Fruit fly (Drosophila melanogaster) whole organism, embryonic: ENCODE measurements around the gene CG14006.
A peak's percentile ranks its signal among the peaks of the same experiment; 100 is the strongest.

Experiments used
- Atf-2 ChIP-seq: fragments of 200-800 bp; sonication (Bioruptor generic); optimal IDR thresholded peaks from 2 replicates; lab custom pipeline; 2016; ENCODE audit warnings: missing biosample characterization, missing genetic modification characterization
- Atf6 ChIP-seq: fragments of 200-800 bp; sonication (Bioruptor generic); IDR thresholded peaks from 2 replicates; pipeline ENCODE4 v1.3.6; 2022; ENCODE audit warnings: missing biosample characterization, missing genetic modification characterization
- BEAF-32 ChIP-seq: fragments of 200-800 bp; sonication (Bioruptor generic); optimal IDR thresholded peaks from 3 replicates; lab custom pipeline; 2017; ENCODE audit warnings: missing biosample characterization, missing genetic modification characterization, mild to moderate bottlenecking, moderate library complexity, missing genetic modification reagents
- C15 ChIP-seq: fragments of 200-800 bp; sonication (Bioruptor generic); IDR thresholded peaks from 3 replicates; pipeline ENCODE4 v1.3.6; 2022; ENCODE audit warnings: missing biosample characterization, missing genetic modification characterization
- CG1024 ChIP-seq: fragments of 200-800 bp; sonication (Bioruptor generic); IDR thresholded peaks from 2 replicates; pipeline ENCODE4 v1.3.6; 2022; ENCODE audit warnings: missing biosample characterization, missing genetic modification characterization
- CG10654 ChIP-seq: fragments of 200-800 bp; sonication (Bioruptor generic); optimal IDR thresholded peaks from 2 replicates; lab custom pipeline; 2016; ENCODE audit warnings: missing biosample characterization, missing genetic modification characterization
- CG11398 ChIP-seq: fragments of 200-800 bp; sonication (Bioruptor generic); optimal IDR thresholded peaks from 2 replicates; lab custom pipeline; 2016; ENCODE audit warnings: missing biosample characterization, missing genetic modification characterization
- CG1233 ChIP-seq: fragments of 200-800 bp; sonication (Bioruptor generic); optimal IDR thresholded peaks from 4 replicates; lab custom pipeline; 2018; ENCODE audit warnings: missing biosample characterization, mild to moderate bottlenecking, missing genetic modification characterization
- CG13296 ChIP-seq: fragments of 200-800 bp; sonication (Bioruptor generic); optimal IDR thresholded peaks from 3 replicates; lab custom pipeline; 2018; ENCODE audit warnings: missing biosample characterization, mild to moderate bottlenecking, missing genetic modification characterization
- CG15479 ChIP-seq: fragments of 200-800 bp; sonication (Bioruptor generic); optimal IDR thresholded peaks from 3 replicates; lab custom pipeline; 2019; ENCODE audit warnings: missing biosample characterization, mild to moderate bottlenecking, missing genetic modification characterization, moderate library complexity
- CG15514 ChIP-seq: fragments of 200-800 bp; sonication (Bioruptor generic); optimal IDR thresholded peaks from 3 replicates; lab custom pipeline; 2017; ENCODE audit warnings: missing biosample characterization, missing genetic modification characterization, mild to moderate bottlenecking, moderate library complexity, missing genetic modification reagents
- CG16815 ChIP-seq: fragments of 200-800 bp; sonication (Bioruptor generic); optimal IDR thresholded peaks from 3 replicates; lab custom pipeline; 2017; ENCODE audit warnings: missing biosample characterization, mild to moderate bottlenecking, missing genetic modification characterization
- CG17802 ChIP-seq: fragments of 200-800 bp; sonication (Bioruptor generic); optimal IDR thresholded peaks from 2 replicates; lab custom pipeline; 2018; ENCODE audit warnings: missing biosample characterization, mild to moderate bottlenecking, missing genetic modification characterization, moderate library complexity
- CG4328 ChIP-seq: fragments of 200-800 bp; sonication (Bioruptor generic); optimal IDR thresholded peaks from 3 replicates; lab custom pipeline; 2017; ENCODE audit warnings: missing biosample characterization, missing genetic modification reagents, missing genetic modification characterization
- CG4854 ChIP-seq: fragments of 200-800 bp; sonication (Bioruptor generic); optimal IDR thresholded peaks from 2 replicates; lab custom pipeline; 2016; ENCODE audit warnings: missing biosample characterization, missing genetic modification characterization, inconsistent platforms
- CG6272 ChIP-seq: fragments of 200-800 bp; sonication (Bioruptor generic); IDR thresholded peaks from 2 replicates; pipeline ENCODE4 v1.3.6; 2022; ENCODE audit warnings: missing biosample characterization, missing genetic modification characterization
- CG6791 ChIP-seq: fragments of 200-800 bp; sonication (Bioruptor generic); IDR thresholded peaks from 3 replicates; pipeline ENCODE4 v1.3.6; 2022; ENCODE audit warnings: missing biosample characterization, missing genetic modification characterization; ENCODE audit not compliant: partially characterized antibody
- CG7556 ChIP-seq: fragments of 200-800 bp; sonication (Bioruptor generic); optimal IDR thresholded peaks from 2 replicates; lab custom pipeline; 2017; ENCODE audit warnings: missing biosample characterization, mild to moderate bottlenecking, missing genetic modification characterization
- CG9215 ChIP-seq: fragments of 200-800 bp; sonication (Bioruptor generic); IDR thresholded peaks from 2 replicates; pipeline ENCODE4 v1.3.6; 2022; ENCODE audit warnings: missing biosample characterization, missing genetic modification characterization
- CG9609 ChIP-seq: fragments of 200-800 bp; sonication (Bioruptor generic); optimal IDR thresholded peaks from 3 replicates; lab custom pipeline; 2016; ENCODE audit warnings: missing biosample characterization, missing genetic modification characterization
- CHES-1-like ChIP-seq: fragments of 200-800 bp; sonication (Bioruptor generic); optimal IDR thresholded peaks from 2 replicates; lab custom pipeline; 2016; ENCODE audit warnings: missing biosample characterization, missing genetic modification characterization
- Dek ChIP-seq: fragments of 200-800 bp; sonication (Bioruptor generic); optimal IDR thresholded peaks from 3 replicates; lab custom pipeline; 2019; ENCODE audit warnings: missing biosample characterization, mild to moderate bottlenecking, missing genetic modification characterization, moderate library complexity
- Doc3 ChIP-seq: fragments of 200-800 bp; sonication (Bioruptor generic); IDR thresholded peaks from 3 replicates; pipeline ENCODE4 v1.3.6; 2022; ENCODE audit warnings: missing biosample characterization, missing genetic modification characterization; ENCODE audit not compliant: partially characterized antibody
- Dref ChIP-seq: fragments of 200-800 bp; sonication (Bioruptor generic); IDR thresholded peaks from 2 replicates; pipeline ENCODE4 v1.3.6; 2022; ENCODE audit warnings: missing biosample characterization, missing genetic modification characterization
- HLH54F ChIP-seq: fragments of 200-800 bp; sonication (Bioruptor generic); optimal IDR thresholded peaks from 3 replicates; lab custom pipeline; 2016; ENCODE audit warnings: missing biosample characterization, missing genetic modification characterization
- HmgZ ChIP-seq: fragments of 200-800 bp; sonication (Bioruptor generic); optimal IDR thresholded peaks from 2 replicates; lab custom pipeline; 2018; ENCODE audit warnings: missing biosample characterization, mild to moderate bottlenecking, missing genetic modification characterization
- Hr78 ChIP-seq, 2 experiments: fragments of 200-800 bp in 1 of 2; fragments of >200 bp in 1 of 2; sonication (Bioruptor generic) in 1 of 2; optimal IDR thresholded peaks; 2 replicates each; lab custom pipeline; 2017 to 2019; ENCODE audit warnings: missing biosample characterization in 2 of 2, missing genetic modification characterization in 2 of 2, mild to moderate bottlenecking in 1 of 2, moderate library complexity in 1 of 2
- Hsf ChIP-seq: fragments of 200-800 bp; sonication (Bioruptor generic); optimal IDR thresholded peaks from 3 replicates; lab custom pipeline; 2016; ENCODE audit warnings: missing biosample characterization, missing genetic modification characterization
- MBD-R2 ChIP-seq: fragments of 200-800 bp; sonication (Bioruptor generic); IDR thresholded peaks from 2 replicates; pipeline ENCODE4 v1.3.6; 2022; ENCODE audit warnings: missing biosample characterization, missing genetic modification characterization
- Med ChIP-seq: fragments of 200-800 bp; sonication (Bioruptor generic); peaks from one replicate; lab custom pipeline; 2016; ENCODE audit warnings: missing biosample characterization, missing genetic modification characterization, mild to moderate bottlenecking, inconsistent platforms, moderate library complexity
- NfI ChIP-seq: fragments of 200-800 bp; sonication (Bioruptor generic); optimal IDR thresholded peaks from 3 replicates; lab custom pipeline; 2018; ENCODE audit warnings: missing biosample characterization, mild to moderate bottlenecking, missing genetic modification characterization, moderate library complexity
- Ptx1 ChIP-seq: fragments of 200-800 bp; sonication (Bioruptor generic); IDR thresholded peaks from 2 replicates; pipeline ENCODE4 v1.3.6; 2022; ENCODE audit warnings: missing biosample characterization, missing genetic modification characterization
- Six4 ChIP-seq: fragments of 200-800 bp; sonication (Bioruptor generic); optimal IDR thresholded peaks from 2 replicates; lab custom pipeline; 2016; ENCODE audit warnings: missing biosample characterization, missing genetic modification characterization
- ara ChIP-seq: fragments of 200-800 bp; sonication (Bioruptor generic); IDR thresholded peaks from 2 replicates; pipeline ENCODE4 v1.3.6; 2022; ENCODE audit warnings: missing biosample characterization, missing genetic modification characterization
- bbx ChIP-seq: fragments of 200-800 bp; sonication (Bioruptor generic); IDR thresholded peaks from 2 replicates; pipeline ENCODE4 v1.3.6; 2022; ENCODE audit warnings: missing biosample characterization, missing genetic modification characterization; ENCODE audit not compliant: partially characterized antibody
- bowl ChIP-seq: fragments of 200-800 bp; sonication (Bioruptor generic); IDR thresholded peaks from 2 replicates; pipeline ENCODE4 v1.3.6; 2022; ENCODE audit warnings: missing biosample characterization, missing genetic modification characterization
- disco-r ChIP-seq: fragments of 200-800 bp; sonication (Bioruptor generic); optimal IDR thresholded peaks from 2 replicates; lab custom pipeline; 2016; ENCODE audit warnings: missing biosample characterization, missing genetic modification characterization
- fu2 ChIP-seq: fragments of 200-800 bp; sonication (Bioruptor generic); optimal IDR thresholded peaks from 2 replicates; lab custom pipeline; 2016; ENCODE audit warnings: missing biosample characterization, missing genetic modification characterization
- gce ChIP-seq: fragments of 200-800 bp; sonication (Bioruptor generic); IDR thresholded peaks from 3 replicates; pipeline ENCODE4 v1.3.6; 2022; ENCODE audit warnings: missing biosample characterization, missing genetic modification characterization
- gem ChIP-seq: fragments of 200-800 bp; sonication (Bioruptor generic); optimal IDR thresholded peaks from 2 replicates; lab custom pipeline; 2019; ENCODE audit warnings: missing biosample characterization, mild to moderate bottlenecking, missing genetic modification characterization, moderate library complexity
- grn ChIP-seq: fragments of 200-800 bp; sonication (Bioruptor generic); optimal IDR thresholded peaks from 3 replicates; lab custom pipeline; 2017; ENCODE audit warnings: missing biosample characterization, missing genetic modification characterization
- ranshi ChIP-seq: fragments of 200-800 bp; sonication (Bioruptor generic); IDR thresholded peaks from 2 replicates; pipeline ENCODE4 v1.3.6; 2022; ENCODE audit warnings: missing biosample characterization, missing genetic modification characterization
- repo ChIP-seq: fragments of 200-800 bp; sonication (Bioruptor generic); optimal IDR thresholded peaks from 2 replicates; lab custom pipeline; 2016; ENCODE audit warnings: missing biosample characterization, missing genetic modification characterization
- sd ChIP-seq: fragments of 200-800 bp; sonication (Bioruptor generic); optimal IDR thresholded peaks from 3 replicates; lab custom pipeline; 2018; ENCODE audit warnings: missing biosample characterization, mild to moderate bottlenecking, missing genetic modification characterization, moderate library complexity
- sug ChIP-seq: fragments of 200-800 bp; optimal IDR thresholded peaks from 2 replicates; lab custom pipeline; 2019; ENCODE audit warnings: missing biosample characterization, mild to moderate bottlenecking, missing genetic modification characterization, moderate library complexity
- tna ChIP-seq: fragments of 200-800 bp; sonication (Bioruptor generic); IDR thresholded peaks from 2 replicates; pipeline ENCODE4 v1.3.6; 2022; ENCODE audit warnings: missing biosample characterization, missing genetic modification characterization; ENCODE audit not compliant: partially characterized antibody
- trem ChIP-seq: fragments of 200-800 bp; optimal IDR thresholded peaks from 3 replicates; lab custom pipeline; 2019; ENCODE audit warnings: missing biosample characterization, mild to moderate bottlenecking, missing genetic modification characterization, moderate library complexity
- ttk ChIP-seq: fragments of 200-800 bp; sonication (Bioruptor generic); IDR thresholded peaks from 2 replicates; pipeline ENCODE4 v2.1.2; 2022; ENCODE audit warnings: missing biosample characterization, missing genetic modification characterization
- vvl ChIP-seq: fragments of 200-800 bp; sonication (Bioruptor generic); IDR thresholded peaks from 2 replicates; pipeline ENCODE4 v1.3.6; 2022; ENCODE audit warnings: missing biosample characterization, missing genetic modification characterization

Gene CG14006

dm6 chr2L:5720407-5721228 is 8.0 kb downstream of the CG14006 start, which contains the start of the genes CG11149 and sip1 (continued):
- TF ChIP-seq CG17802 (tag; lab: Kevin White, UChicago) (no peak), bbx (GFP tag; lab: Robert Waterston, UW) (peak; percentile 67), Dref (GFP tag; lab: Robert Waterston, UW) (peak; percentile 69), ttk (GFP tag; lab: Robert Waterston, UW) (no peak), Ptx1 (GFP tag; lab: Robert Waterston, UW) (no peak), CG13296 (GFP tag; lab: Kevin White, UChicago) (no peak), CG11398 (no peak), Hsf (GFP tag; lab: Kevin White, UChicago) (no peak), CG9609 (GFP tag; lab: Kevin White, UChicago) (no peak), vvl (GFP tag; lab: Robert Waterston, UW) (peak; percentile 37; the same call in 1 of the 2 replicates), BEAF-32 (GFP tag; lab: Kevin White, UChicago) (peak; percentile 52), CHES-1-like (GFP tag; lab: Kevin White, UChicago) (peak; percentile 34), Atf-2 (GFP tag; lab: Kevin White, UChicago) (no peak), Atf6 (GFP tag; lab: Robert Waterston, UW) (no peak), CG1024 (GFP tag; lab: Robert Waterston, UW) (no peak), Dek (tag; lab: Kevin White, UChicago) (no peak), grn (GFP tag; lab: Kevin White, UChicago) (peak; percentile 70), fu2 (GFP tag; lab: Kevin White, UChicago) (no peak), disco-r (GFP tag; lab: Kevin White, UChicago) (no peak), CG4854 (no peak), C15 (GFP tag; lab: Robert Waterston, UW) (no peak), bowl (GFP tag; lab: Robert Waterston, UW) (no peak), CG6791 (peak; percentile 46; the same call in 1 of the 3 replicates), Six4 (GFP tag; lab: Kevin White, UChicago) (no peak), ara (GFP tag; lab: Robert Waterston, UW) (no peak), CG6272 (no peak), CG10654 (GFP tag; lab: Kevin White, UChicago) (no peak), CG1233 (GFP tag; lab: Kevin White, UChicago) (no peak), ranshi (no peak), trem (tag; lab: Kevin White, UChicago) (no peak), HmgZ (tag; lab: Kevin White, UChicago) (peak; percentile 2), MBD-R2 (GFP tag; lab: Robert Waterston, UW) (peak; percentile 39; the same call in 1 of the 2 replicates), Doc3 (peak; percentile 75), tna (peak; percentile 49; the same call in 1 of the 2 replicates), Hr78 (GFP tag; optimal IDR thresholded peaks at IDR 0.05; lab: Kevin White, UChicago) (no peak), CG4328 (no peak), CG16815 (GFP tag; lab: Kevin White, UChicago) (no peak), sd (tag; lab: Kevin White, UChicago) (peak; percentile 29), NfI (GFP tag; lab: Kevin White, UChicago) (no peak), HLH54F (GFP tag; lab: Kevin White, UChicago) (no peak), Med (GFP tag; lab: Kevin White, UChicago) (no peak), CG15479 (GFP tag; lab: Kevin White, UChicago) (no peak), gce (no peak), repo (GFP tag; lab: Kevin White, UChicago) (no peak), gem (tag; lab: Kevin White, UChicago) (no peak), CG15514 (GFP tag; lab: Kevin White, UChicago) (no peak), CG9215 (GFP tag; lab: Robert Waterston, UW) (no peak), CG7556 (GFP tag; lab: Kevin White, UChicago) (no peak), sug (peak; percentile 75)
